Worm (Caenorhabditis elegans) whole organism, mixed stage, embryonic: ENCODE measurements around the gene ZK105.5.

Experiments used
- bed-3 ChIP-seq: fragments of 200-800 bp; sonication (Bioruptor generic); optimal IDR thresholded peaks from 3 replicates; lab custom pipeline; 2018; ENCODE audit warnings: mild to moderate bottlenecking, missing genetic modification characterization, moderate library complexity, missing compliant biosample characterization
- lin-13 ChIP-seq: fragments of 150-350 bp; optimal IDR thresholded peaks from 2 replicates; lab custom pipeline; 2014; ENCODE audit warnings: missing biosample characterization, missing genetic modification characterization
- nhr-28 ChIP-seq: fragments of 150-350 bp; optimal IDR thresholded peaks from 2 replicates; lab custom pipeline; 2014; ENCODE audit warnings: missing biosample characterization, missing genetic modification characterization
- pha-4 ChIP-seq: fragments of 150-350 bp; optimal IDR thresholded peaks from 2 replicates; lab custom pipeline; 2018; ENCODE audit warnings: missing biosample characterization, missing genetic modification reagents, missing genetic modification characterization
- sptf-1 ChIP-seq: sonication (generic microtip); optimal IDR thresholded peaks from 2 replicates; lab custom pipeline; 2017; ENCODE audit warnings: mild to moderate bottlenecking, missing genetic modification characterization, moderate library complexity, missing compliant biosample characterization

DNA sequence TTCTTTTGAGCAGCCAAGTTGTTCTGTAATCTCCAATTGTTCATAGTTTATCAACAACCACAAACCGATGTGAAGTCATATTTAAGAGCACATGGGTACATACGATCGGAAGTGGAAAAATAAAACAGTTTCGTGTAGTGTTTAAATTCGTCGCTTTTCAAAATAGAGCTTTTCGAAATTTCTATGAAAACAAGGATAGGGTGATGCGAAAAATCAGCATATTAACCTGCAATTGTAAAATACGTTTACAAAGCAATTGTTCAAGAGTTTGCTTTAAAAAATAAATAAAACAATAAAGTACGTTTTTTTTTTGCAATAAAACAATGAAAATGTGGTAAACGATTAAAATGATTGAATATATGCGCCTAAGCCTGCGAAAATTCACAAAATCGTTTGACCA, 4.4 kb upstream of the ZK105.5 start, which contains the start of gene ZK105.14:
- no peak for TF ChIP-seq pha-4
- no peak for TF ChIP-seq nhr-28 (tag; lab: Kevin White, UChicago)
- no peak for TF ChIP-seq bed-3 (GFP tag; lab: Kevin White, UChicago)
- no peak for TF ChIP-seq lin-13
- TF ChIP-seq sptf-1: no peak
